Worm (Caenorhabditis elegans): ENCODE results near the gene C27A7.3.

Gene C27A7.3

DNA sequence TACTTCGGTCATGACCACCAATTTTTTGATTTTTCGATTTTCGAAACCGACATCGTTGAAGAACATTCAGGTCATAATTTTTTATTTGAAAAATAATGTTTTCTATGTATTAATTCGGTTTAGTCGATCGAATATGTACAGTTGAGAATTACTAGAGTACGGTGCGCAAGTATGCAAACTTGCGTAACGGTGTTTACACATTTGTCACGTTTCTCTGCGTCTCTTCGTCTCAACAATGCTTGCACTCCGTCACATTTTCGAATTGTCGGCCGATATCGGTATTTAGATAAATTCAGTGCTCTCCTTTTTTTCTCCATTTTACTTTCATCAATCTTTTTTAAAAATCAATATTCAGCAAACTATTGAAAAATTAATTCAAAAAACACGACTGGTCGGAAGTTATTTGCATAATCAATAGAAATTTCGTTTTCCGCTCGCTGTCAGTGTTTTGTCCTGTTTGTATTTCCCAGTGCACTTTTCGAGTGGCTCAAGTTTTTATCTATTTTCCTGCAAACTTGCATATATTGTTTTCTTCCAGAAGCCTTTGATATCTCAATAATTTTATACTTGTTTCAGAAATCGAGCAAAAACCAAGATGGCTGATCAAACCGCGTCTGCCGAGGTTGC lies 50.3 kb downstream of the C27A7.3 start, which contains the start of gene dpy-30:
Gene dpy-30 (plus strand): TSS at position 577 of the 627 bp plus-strand sequence.
- no peak for TF ChIP-seq dmd-8 (GFP tag; IDR thresholded peaks at IDR 0.05)
- no peak for TF ChIP-seq daf-16 (GFP tag; optimal IDR thresholded peaks at IDR 0.05)
- peak; percentile 44 for TF ChIP-seq daf-16 (tag; optimal IDR thresholded peaks at IDR 0.05)
- peak; percentile 59; the same call in 1 of the 2 replicates for TF ChIP-seq Y48G9A.11 (GFP tag; IDR thresholded peaks at IDR 0.05)
- no peak for TF ChIP-seq daf-19 (GFP tag; conservative IDR thresholded peaks at IDR 0.05)
- TF ChIP-seq zag-1 (tag; optimal IDR thresholded peaks at IDR 0.05), result no peak
- TF ChIP-seq ces-1 (GFP tag; optimal IDR thresholded peaks at IDR 0.05), result no peak
- TF ChIP-seq zfp-3 (GFP tag; conservative IDR thresholded peaks at IDR 0.05), result no peak
- TF ChIP-seq hlh-30 (tag; optimal IDR thresholded peaks at IDR 0.05; ENCODE audit: insufficient read depth), result peak; percentile 84
- peak; percentile 84 for TF ChIP-seq nhr-6 (tag; optimal IDR thresholded peaks at IDR 0.05)
- TF ChIP-seq arid-1 (GFP tag; conservative IDR thresholded peaks at IDR 0.05), result peak; percentile 48; the same call in 1 of the 2 replicates
- peak; percentile 3 for TF ChIP-seq nhr-28 (tag; optimal IDR thresholded peaks at IDR 0.05)
- 0 out of 2 replicates have a peak, but pooled peaks have one; percentile 43 for TF ChIP-seq hmg-1.1 (GFP tag; IDR thresholded peaks at IDR 0.05)
- peak; percentile 71 for TF ChIP-seq dpl-1 (GFP tag; optimal IDR thresholded peaks at IDR 0.05)
- TF ChIP-seq T20F7.1 (GFP tag; optimal IDR thresholded peaks at IDR 0.05), result peak; percentile 76
- no peak for TF ChIP-seq attf-4 (tag; optimal IDR thresholded peaks at IDR 0.05)
- no peak for TF ChIP-seq F26F4.8 (GFP tag; conservative IDR thresholded peaks at IDR 0.05)
- TF ChIP-seq snpc-4 (tag; optimal IDR thresholded peaks at IDR 0.05), result no peak
- peak; percentile 56 for TF ChIP-seq mep-1 (tag; optimal IDR thresholded peaks at IDR 0.05)
- no peak for TF ChIP-seq vab-7 (GFP tag; IDR thresholded peaks at IDR 0.05)
- TF ChIP-seq php-3 (GFP tag; IDR thresholded peaks at IDR 0.05), result no peak
- TF ChIP-seq unc-39 (tag; optimal IDR thresholded peaks at IDR 0.05), result no peak
- TF ChIP-seq dve-1 (tag; optimal IDR thresholded peaks at IDR 0.05; ENCODE audit: insufficient read depth), result peak; percentile 39
- TF ChIP-seq rbr-2 (tag; optimal IDR thresholded peaks at IDR 0.05), result peak; percentile 22
- TF ChIP-seq nhr-25 (tag; optimal IDR thresholded peaks at IDR 0.05; ENCODE audit: borderline replicate concordance, insufficient read depth), result peak; percentile 34
- peak; percentile 64 to 97 for TF ChIP-seq lsy-2 (tag; optimal IDR thresholded peaks at IDR 0.05)
- TF ChIP-seq fkh-10 (GFP tag; optimal IDR thresholded peaks at IDR 0.05), result no peak
- peak; percentile 2 for TF ChIP-seq nhr-11 (tag; optimal IDR thresholded peaks at IDR 0.05)
- peak; percentile 77 for TF ChIP-seq mes-2 (tag; optimal IDR thresholded peaks at IDR 0.05; ENCODE audit: poor library complexity, severe bottlenecking)

DNA sequence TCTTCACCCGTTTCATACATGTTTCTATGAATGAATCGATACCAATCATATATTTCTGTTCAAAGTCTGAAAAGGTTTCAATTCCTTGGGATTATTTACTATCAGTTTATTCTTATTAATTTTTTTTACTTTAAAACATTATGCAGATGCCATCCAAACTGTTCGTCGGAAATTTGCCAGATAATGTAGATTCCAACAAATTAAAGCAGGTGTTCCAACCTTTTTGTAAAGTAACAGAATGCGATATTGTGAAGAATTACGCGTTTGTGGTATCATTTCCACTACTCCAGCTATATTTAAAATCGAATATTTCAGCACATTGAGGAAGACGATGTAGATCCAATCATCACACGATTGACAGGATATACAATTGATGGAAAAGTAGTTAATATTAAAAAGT lies 51.4 kb downstream of the C27A7.3 start, which contains the start of gene rnp-1:
Gene rnp-1 (plus strand): TSS at position 145 of the 400 bp plus-strand sequence.
- TF ChIP-seq F49E8.2 (tag; optimal IDR thresholded peaks at IDR 0.05; ENCODE audit: borderline replicate concordance) (no peak), daf-16 (GFP tag; optimal IDR thresholded peaks at IDR 0.05) (no peak), daf-16 (tag; optimal IDR thresholded peaks at IDR 0.05) (no peak), tag-97 (GFP tag; IDR thresholded peaks at IDR 0.05) (no peak), ces-1 (GFP tag; optimal IDR thresholded peaks at IDR 0.05) (no peak), lin-1 (GFP tag; IDR thresholded peaks at IDR 0.05) (no peak), mep-1 (tag; optimal IDR thresholded peaks at IDR 0.05) (no peak), unc-62 (GFP tag; optimal IDR thresholded peaks at IDR 0.05 in 1 of 2) (no peak), unc-62 (tag; optimal IDR thresholded peaks at IDR 0.05) (no peak), Y48G9A.11 (GFP tag; IDR thresholded peaks at IDR 0.05) (peak; percentile 57), egl-43 (GFP tag; IDR thresholded peaks at IDR 0.05) (no peak), nhr-102 (tag; optimal IDR thresholded peaks at IDR 0.05) (no peak), ZK546.5 (tag; optimal IDR thresholded peaks at IDR 0.05) (no peak), nhr-6 (tag; optimal IDR thresholded peaks at IDR 0.05) (no peak), duxl-1 (tag; optimal IDR thresholded peaks at IDR 0.05; ENCODE audit: poor library complexity) (no peak), daf-12 (tag; optimal IDR thresholded peaks at IDR 0.05) (no peak), F26F4.8 (GFP tag; conservative IDR thresholded peaks at IDR 0.05) (no peak), pqm-1 (tag; optimal IDR thresholded peaks at IDR 0.05) (no peak), T20F7.1 (GFP tag; optimal IDR thresholded peaks at IDR 0.05) (peak; percentile 4), F44E2.7 (GFP tag; IDR thresholded peaks at IDR 0.05) (no peak), hlh-30 (tag; optimal IDR thresholded peaks at IDR 0.05; ENCODE audit: insufficient read depth) (no peak), zip-11 (GFP tag; IDR thresholded peaks at IDR 0.05) (no peak), F37D6.2 (tag; optimal IDR thresholded peaks at IDR 0.05) (no peak), Y5F2A.4 (GFP tag; optimal IDR thresholded peaks at IDR 0.05) (no peak), zfp-2 (tag; optimal IDR thresholded peaks at IDR 0.05) (no peak), lin-38 (GFP tag; IDR thresholded peaks at IDR 0.05) (peak; percentile 45), madf-5 (GFP tag; IDR thresholded peaks at IDR 0.05) (no peak)

Data from whole organism, L4 larva.